Worm (Caenorhabditis elegans) whole organism, L4 larva: ENCODE data around the gene unc-8.

Experiments used
- ama-1 ChIP-seq: fragments of 150-350 bp; optimal IDR thresholded peaks from 2 replicates; lab custom pipeline; 2014; ENCODE audit warnings: inconsistent platforms, mixed read lengths
- ces-1 ChIP-seq: fragments of 150-350 bp; sonication (generic microtip); optimal IDR thresholded peaks from 4 replicates; lab custom pipeline; 2014; ENCODE audit warnings: missing biosample characterization, missing genetic modification reagents, missing genetic modification characterization
- dmd-9 ChIP-seq: fragments of 200-800 bp; sonication (Bioruptor generic); IDR thresholded peaks from 2 replicates; pipeline ENCODE4 v1.3.6; 2022; ENCODE audit warnings: missing genetic modification reagents, missing genetic modification characterization, missing compliant biosample characterization
- lin-13 ChIP-seq: fragments of 150-350 bp; optimal IDR thresholded peaks from 2 replicates; lab custom pipeline; 2014; ENCODE audit warnings: missing biosample characterization, missing genetic modification reagents, missing genetic modification characterization
- lin-39 ChIP-seq: fragments of 150-350 bp; optimal IDR thresholded peaks from 2 replicates; lab custom pipeline; 2014; ENCODE audit warnings: missing biosample characterization, missing genetic modification reagents, missing genetic modification characterization
- lsy-2 ChIP-seq, 2 experiments: fragments of 150-350 bp in 1 of 2; sonication (generic microtip) in 1 of 2; optimal IDR thresholded peaks; 2 replicates each; lab custom pipeline; 2014 to 2017; ENCODE audit warnings: missing biosample characterization in 2 of 2, missing genetic modification characterization in 2 of 2
- madf-9 ChIP-seq: fragments of 200-800 bp; sonication (Bioruptor generic); conservative IDR thresholded peaks from 2 replicates; pipeline ENCODE4 v1.3.6; 2022; ENCODE audit warnings: missing genetic modification reagents, missing genetic modification characterization, missing compliant biosample characterization
- mdl-1 ChIP-seq, 2 experiments: fragments of 150-350 bp in 1 of 2; sonication (generic microtip) in 1 of 2; optimal IDR thresholded peaks; 2 replicates each; lab custom pipeline; 2014 to 2017; ENCODE audit warnings: missing biosample characterization in 2 of 2, missing genetic modification characterization in 2 of 2
- mep-1 ChIP-seq: fragments of 150-350 bp; sonication (generic microtip); optimal IDR thresholded peaks from 3 replicates; lab custom pipeline; 2014; ENCODE audit warnings: missing biosample characterization, missing genetic modification characterization
- nhr-11 ChIP-seq: fragments of 150-350 bp; optimal IDR thresholded peaks from 2 replicates; lab custom pipeline; 2014; ENCODE audit warnings: missing biosample characterization, missing genetic modification characterization
- nhr-42 ChIP-seq: fragments of 200-800 bp; sonication (Bioruptor generic); IDR thresholded peaks from 2 replicates; pipeline ENCODE4 v1.3.6; 2022; ENCODE audit warnings: missing genetic modification characterization, missing compliant biosample characterization
- pha-4 ChIP-seq, 2 experiments: fragments of 150-350 bp in 1 of 2; fragments of 200-800 bp in 1 of 2; sonication (Bioruptor generic) in 1 of 2; IDR thresholded peaks in 1 of 2; optimal IDR thresholded peaks in 1 of 2; 2 replicates each; pipeline versions ENCODE4 v1.3.6 to Lab custom; 2014 to 2022; ENCODE audit warnings: missing genetic modification characterization in 2 of 2, missing genetic modification reagents in 2 of 2, missing biosample characterization in 1 of 2, missing compliant biosample characterization in 1 of 2
- skn-1 ChIP-seq: fragments of 150-350 bp; optimal IDR thresholded peaks from 2 replicates; lab custom pipeline; 2014; ENCODE audit warnings: missing biosample characterization, missing genetic modification characterization
- snpc-4 ChIP-seq: fragments of 150-350 bp; optimal IDR thresholded peaks from 2 replicates; lab custom pipeline; 2014; ENCODE audit warnings: missing biosample characterization, missing genetic modification characterization

DNA sequence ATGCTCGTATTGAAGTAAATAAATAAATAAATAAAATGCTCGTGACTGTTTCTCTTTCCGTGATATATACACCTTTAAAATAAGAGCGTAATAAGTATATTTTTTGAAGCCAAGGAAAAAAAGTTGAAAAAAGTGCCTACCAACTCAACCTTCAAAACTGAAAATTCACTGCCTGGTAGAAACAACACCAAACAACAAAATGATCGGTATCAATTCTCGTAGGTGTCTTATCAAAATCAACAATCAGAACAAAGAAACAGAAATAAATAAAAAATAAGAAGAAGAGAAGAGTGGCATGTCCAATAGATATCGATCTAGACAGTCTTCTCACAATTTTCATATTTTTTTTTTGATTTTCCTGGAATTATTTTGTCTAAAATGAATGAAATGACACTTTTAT is 47.0 kb downstream of the unc-8 start, which contains the start of gene afmd-1:
- TF ChIP-seq nhr-11 (tag; lab: Kevin White, UChicago), result no peak
- no peak for TF ChIP-seq dmd-9 (GFP tag; lab: Robert Waterston, UW)
- no peak for TF ChIP-seq skn-1 (tag; lab: Kevin White, UChicago)
- no peak for TF ChIP-seq nhr-42 (GFP tag; lab: Robert Waterston, UW)
- no peak for TF ChIP-seq ces-1 (GFP tag; lab: Kevin White, UChicago)
- TF ChIP-seq mdl-1 (tag; optimal IDR thresholded peaks at IDR 0.05; lab: Kevin White, UChicago), result no peak
- TF ChIP-seq snpc-4 (tag; lab: Kevin White, UChicago), result no peak
- no peak for TF ChIP-seq mep-1 (tag; lab: Kevin White, UChicago)
- no peak for TF ChIP-seq pha-4 (GFP tag; IDR thresholded peaks at IDR 0.05; lab: Robert Waterston, UW)
- no peak for TF ChIP-seq pha-4 (tag; optimal IDR thresholded peaks at IDR 0.05; lab: Kevin White, UChicago)
- TF ChIP-seq lin-39 (tag; lab: Kevin White, UChicago), result no peak
- no peak for TF ChIP-seq ama-1 (lab: Kevin White, UChicago)
- no peak for TF ChIP-seq lsy-2 (tag; optimal IDR thresholded peaks at IDR 0.05; lab: Kevin White, UChicago)
- no peak for TF ChIP-seq madf-9 (GFP tag; lab: Robert Waterston, UW)
- no peak for TF ChIP-seq lin-13 (GFP tag; lab: Kevin White, UChicago)
